Fruit fly (Drosophila melanogaster) whole organism, larva: ENCODE results near the gene Polr2J.

Experiments used
- noc ChIP-seq: fragments of 200-800 bp; sonication (Bioruptor generic); optimal IDR thresholded peaks from 3 replicates; lab custom pipeline; 2019; ENCODE audit warnings: missing biosample characterization, mild to moderate bottlenecking, missing genetic modification characterization, moderate library complexity

Polr2J gene

dm6 chr2L:17383588-17384308 lies 26.5 kb downstream of the Polr2J start, which contains the start of gene Lrch:
Gene Lrch (minus strand): TSS chr2L:17384115.
- TF ChIP-seq noc = peak; percentile 47

dm6 chr2L:17382783-17383182 lies 27.4 kb downstream of the Polr2J start:
- TF ChIP-seq noc = no peak

dm6 chr2L:17382318-17382717 lies 27.9 kb downstream of the Polr2J start:
- peak; percentile 82 for TF ChIP-seq noc

- no peak for TF ChIP-seq noc
Measured at dm6 chr2L:17381616-17382015, 28.6 kb downstream of the Polr2J start.

- no peak for TF ChIP-seq noc
Measured at dm6 chr2L:17381075-17381474, 29.1 kb downstream of the Polr2J start.

- TF ChIP-seq noc = no peak
Measured at dm6 chr2L:17380508-17380907, 29.7 kb downstream of the Polr2J start.

dm6 chr2L:17379844-17380243 lies 30.4 kb downstream of the Polr2J start:
- TF ChIP-seq noc = no peak

- TF ChIP-seq noc = peak; percentile 91
Measured at dm6 chr2L:17378767-17379301, 31.4 kb downstream of the Polr2J start.

- TF ChIP-seq noc = no peak
Measured at dm6 chr2L:17377818-17378217, 32.4 kb downstream of the Polr2J start.

- TF ChIP-seq noc = no peak
Measured at dm6 chr2L:17375955-17376659, 34.1 kb downstream of the Polr2J start.

- TF ChIP-seq noc = no peak
Measured at dm6 chr2L:17374832-17375231, 35.4 kb downstream of the Polr2J start.

dm6 chr2L:17368503-17368902 lies 41.7 kb downstream of the Polr2J start:
- no peak for TF ChIP-seq noc

- TF ChIP-seq noc = no peak
Measured at dm6 chr2L:17363196-17363595, 47.0 kb downstream of the Polr2J start, which contains the start of gene CG31804. Gene CG31804 (plus strand): TSS chr2L:17363496.
